Worm (Caenorhabditis elegans): ENCODE results near the gene R09D1.13.

The R09D1.13 gene

DNA sequence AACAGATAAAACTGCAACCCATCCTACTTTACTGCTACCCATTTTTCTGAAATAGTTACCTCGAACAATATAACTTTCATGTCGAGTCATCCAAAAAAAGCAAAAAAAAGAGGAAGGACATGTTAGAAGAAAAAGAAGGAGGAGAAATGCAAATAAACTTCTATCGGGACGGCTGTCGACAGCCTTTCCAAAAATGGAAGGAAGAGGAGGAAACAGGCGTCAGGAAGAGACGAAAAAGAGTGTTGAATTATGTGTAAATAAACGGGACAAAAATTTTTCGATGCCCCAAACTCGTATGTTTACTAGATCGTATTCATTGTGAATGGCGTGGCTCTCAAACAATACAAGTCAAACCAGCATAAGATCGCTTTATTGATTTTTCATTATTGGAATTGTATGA, 17.6 kb downstream of the R09D1.13 start, which contains the start of gene M176.5:
TSS of gene M176.5 (minus strand) at position 101 of the 400 bp plus-strand sequence.
- TF ChIP-seq sox-4 (tag; optimal IDR thresholded peaks at IDR 0.05) (no peak), lin-14 (GFP tag; optimal IDR thresholded peaks at IDR 0.05) (peak; percentile 42)

DNA sequence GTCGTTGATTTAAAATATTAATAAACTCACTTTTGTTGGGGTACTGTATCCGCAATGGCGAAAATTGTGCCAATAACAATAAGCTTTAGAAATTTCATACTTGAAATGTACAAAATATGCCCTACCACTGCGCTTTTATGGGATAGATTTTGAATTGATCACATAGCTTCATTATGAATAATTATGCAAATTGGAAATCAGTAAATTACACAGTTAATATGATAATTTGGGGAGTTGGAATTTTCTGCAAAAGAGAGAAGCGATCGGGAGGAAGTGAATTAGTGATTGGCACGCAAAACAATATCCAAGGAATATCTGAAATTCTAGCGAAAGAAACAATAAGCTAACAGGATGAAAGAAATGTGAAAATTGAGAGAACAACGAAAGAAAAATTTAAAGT, 19.2 kb downstream of the R09D1.13 start, which contains the start of gene M176.10:
TSS of gene M176.10 (minus strand) at position 101 of the 400 bp plus-strand sequence.
- TF ChIP-seq unc-130 (tag; optimal IDR thresholded peaks at IDR 0.05): no peak
- TF ChIP-seq fkh-4 (tag; optimal IDR thresholded peaks at IDR 0.05; ENCODE audit: borderline replicate concordance): no peak
- TF ChIP-seq skn-1 (tag; optimal IDR thresholded peaks at IDR 0.05): no peak
- TF ChIP-seq ztf-11 (tag; optimal IDR thresholded peaks at IDR 0.05): no peak
- no peak for TF ChIP-seq lin-35 (GFP tag; optimal IDR thresholded peaks at IDR 0.05)
- no peak for TF ChIP-seq fos-1 (tag; optimal IDR thresholded peaks at IDR 0.05)
- TF ChIP-seq xbp-1 (tag; optimal IDR thresholded peaks at IDR 0.05): no peak
- no peak for TF ChIP-seq ets-5 (GFP tag; IDR thresholded peaks at IDR 0.05)
- TF ChIP-seq snpc-4 (tag; optimal IDR thresholded peaks at IDR 0.05): no peak
- no peak for TF ChIP-seq pax-3 (tag; optimal IDR thresholded peaks at IDR 0.05)
- no peak for TF ChIP-seq ceh-88 (GFP tag; IDR thresholded peaks at IDR 0.05)
- TF ChIP-seq pqm-1 (tag; optimal IDR thresholded peaks at IDR 0.05): no peak
- no peak for TF ChIP-seq lin-14 (GFP tag; optimal IDR thresholded peaks at IDR 0.05)
- TF ChIP-seq sox-4 (tag; optimal IDR thresholded peaks at IDR 0.05): no peak

DNA sequence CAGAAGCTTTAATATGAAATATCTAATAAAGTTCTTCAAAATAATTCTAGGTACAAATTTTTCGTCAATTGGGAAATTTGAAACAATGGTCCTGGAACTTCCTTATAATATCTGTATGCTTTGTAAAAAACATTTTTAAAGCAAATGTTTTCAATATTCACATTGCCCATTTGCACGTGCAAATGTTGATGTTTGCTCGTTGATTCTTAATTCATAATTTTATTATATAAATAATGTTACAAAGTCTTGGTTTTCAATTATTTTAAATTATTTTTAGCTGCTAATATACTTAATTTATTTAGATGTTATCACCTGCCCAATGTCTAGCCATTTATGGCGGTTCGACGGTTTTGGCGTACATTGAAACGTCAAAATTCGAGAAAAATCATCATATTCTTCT, 23.3 kb downstream of the R09D1.13 start, which contains the start of gene M176.11:
TSS of gene M176.11 (plus strand) at position 301 of the 400 bp plus-strand sequence.
- TF ChIP-seq fkh-8 (tag; optimal IDR thresholded peaks at IDR 0.05): no peak
- TF ChIP-seq dpl-1 (GFP tag; optimal IDR thresholded peaks at IDR 0.05): no peak
- no peak for TF ChIP-seq snpc-4 (tag; optimal IDR thresholded peaks at IDR 0.05)
- no peak for TF ChIP-seq xbp-1 (tag; optimal IDR thresholded peaks at IDR 0.05)
- TF ChIP-seq fkh-10 (GFP tag; optimal IDR thresholded peaks at IDR 0.05): no peak
- no peak for TF ChIP-seq ets-5 (GFP tag; IDR thresholded peaks at IDR 0.05)
- TF ChIP-seq lsy-2 (tag; optimal IDR thresholded peaks at IDR 0.05): no peak
- TF ChIP-seq unc-86 (tag; optimal IDR thresholded peaks at IDR 0.05): no peak
- TF ChIP-seq nhr-12 (tag; optimal IDR thresholded peaks at IDR 0.05): no peak

DNA sequence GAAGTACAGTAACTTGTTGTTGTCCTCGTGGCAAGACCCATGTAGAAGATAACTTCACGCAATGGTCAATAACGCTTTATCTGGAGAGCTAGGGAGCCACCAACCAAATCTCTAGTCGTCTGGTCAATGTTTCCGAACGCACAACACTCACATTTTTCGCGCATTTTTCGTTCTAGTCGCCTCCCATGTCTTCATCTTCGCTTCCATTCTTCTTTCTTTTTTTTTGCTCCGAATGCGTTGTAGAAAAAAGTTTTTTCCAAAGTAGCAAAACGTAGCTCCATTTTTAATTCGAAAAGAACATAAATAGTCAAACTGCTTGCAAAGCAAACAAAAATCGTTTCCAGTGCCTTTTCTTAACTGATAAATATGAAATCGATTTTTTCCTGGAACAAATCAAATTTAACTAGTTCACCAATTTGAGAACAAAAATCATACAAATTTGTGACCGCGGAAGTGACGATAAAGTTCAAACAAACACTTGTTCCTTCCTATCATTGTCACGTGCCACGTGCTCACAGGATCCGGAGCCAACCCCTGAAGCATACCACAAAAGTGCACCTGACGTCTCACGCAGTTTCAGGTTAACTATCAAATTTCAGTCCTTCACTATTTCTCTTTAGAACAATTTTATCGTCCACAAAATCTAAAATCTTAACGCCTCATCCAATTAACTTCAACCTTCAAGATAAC, 26.3 kb downstream of the R09D1.13 start:
- TF ChIP-seq swsn-7 (tag; optimal IDR thresholded peaks at IDR 0.05) (no peak), ets-5 (GFP tag; IDR thresholded peaks at IDR 0.05) (no peak), elt-2 (tag; optimal IDR thresholded peaks at IDR 0.05) (peak; percentile 18), ceh-88 (GFP tag; IDR thresholded peaks at IDR 0.05) (no peak), snu-23 (GFP tag; optimal IDR thresholded peaks at IDR 0.05) (no peak), zip-4 (GFP tag; optimal IDR thresholded peaks at IDR 0.05) (no peak), pag-3 (tag; optimal IDR thresholded peaks at IDR 0.05; ENCODE audit: borderline replicate concordance, insufficient read depth) (no peak), lin-39 (tag; optimal IDR thresholded peaks at IDR 0.05) (no peak), nhr-237 (tag; optimal IDR thresholded peaks at IDR 0.05) (no peak)

ce11 chrII:9418065-9418567, 27.2 kb downstream of the R09D1.13 start, which contains the start of the genes M176.4 and M176.16:
Gene M176.4 (plus strand): TSS chrII:9418365.
Gene M176.16 (plus strand): TSS chrII:9418517.
- TF ChIP-seq nhr-84 (tag; optimal IDR thresholded peaks at IDR 0.05) (no peak), mab-9 (GFP tag; IDR thresholded peaks at IDR 0.05) (no peak), C34B4.2 (tag; optimal IDR thresholded peaks at IDR 0.05) (no peak), lin-14 (GFP tag; optimal IDR thresholded peaks at IDR 0.05) (no peak), fkh-10 (GFP tag; optimal IDR thresholded peaks at IDR 0.05) (no peak), sup-37 (GFP tag; optimal IDR thresholded peaks at IDR 0.05) (no peak), efl-1 (optimal IDR thresholded peaks at IDR 0.05) (no peak), efl-1 (GFP tag; optimal IDR thresholded peaks at IDR 0.05 in 1 of 2) (peak in 1 of 2 experiments; percentile 52), dsc-1 (tag; optimal IDR thresholded peaks at IDR 0.05) (no peak), F16B12.6 (tag; optimal IDR thresholded peaks at IDR 0.05) (no peak), nhr-85 (tag) (peak; percentile 3)

Data from whole organism, L1 larva.